Worm (Caenorhabditis elegans) whole organism, L4/young adult: ENCODE data around the gene R03H10.1.

Experiments
- W03F9.2 ChIP-seq: fragments of 150-350 bp; optimal IDR thresholded peaks from 2 replicates; lab custom pipeline; 2014; ENCODE audit warnings: missing biosample characterization, missing genetic modification characterization
- him-1 ChIP-seq: sonication (generic microtip); optimal IDR thresholded peaks from 2 replicates; lab custom pipeline; 2016; ENCODE audit warnings: missing genotype, missing genetic modification reagents, missing genetic modification characterization, missing compliant biosample characterization

DNA sequence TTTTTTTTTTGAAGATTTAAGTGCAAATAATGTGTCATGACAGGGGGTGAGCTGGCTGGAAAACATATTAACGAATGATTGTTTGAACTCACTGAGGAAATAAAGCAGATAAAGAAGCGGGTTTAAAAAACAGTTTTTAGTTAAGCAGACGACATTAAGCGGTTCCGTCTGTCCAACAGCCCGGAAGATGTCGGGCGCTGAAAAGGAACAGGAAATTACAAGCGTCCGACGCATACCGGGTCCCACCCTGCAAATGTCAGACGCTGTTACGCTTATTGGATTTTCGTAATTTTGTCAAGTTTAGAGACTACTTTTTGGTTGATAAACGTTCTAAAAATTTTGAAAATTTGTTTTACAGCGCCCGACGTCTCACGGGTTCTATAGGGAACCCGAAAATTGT is 20.5 kb upstream of the R03H10.1 start:
- TF ChIP-seq W03F9.2 (tag; lab: Kevin White, UChicago) = no peak
- no peak for TF ChIP-seq him-1
